Worm (Caenorhabditis elegans) whole organism, L2 larva: ENCODE data around the gene clh-1.

Experiments used
- C34F6.9 ChIP-seq: fragments of 150-350 bp; optimal IDR thresholded peaks from 2 replicates; lab custom pipeline; 2014; ENCODE audit warnings: missing biosample characterization, missing genetic modification characterization
- ceh-82 ChIP-seq: fragments of 150-350 bp; optimal IDR thresholded peaks from 2 replicates; lab custom pipeline; 2014; ENCODE audit warnings: missing biosample characterization, missing genetic modification characterization
- elt-1 ChIP-seq: fragments of 150-350 bp; optimal IDR thresholded peaks from 2 replicates; lab custom pipeline; 2014; ENCODE audit warnings: missing biosample characterization, missing genetic modification characterization
- fos-1 ChIP-seq: fragments of 150-350 bp; optimal IDR thresholded peaks from 2 replicates; lab custom pipeline; 2014; ENCODE audit warnings: missing biosample characterization, missing genetic modification characterization
- nhr-23 ChIP-seq: fragments of 150-350 bp; optimal IDR thresholded peaks from 2 replicates; lab custom pipeline; 2014; ENCODE audit warnings: missing biosample characterization, missing genetic modification reagents, missing genetic modification characterization
- nhr-25 ChIP-seq: fragments of 150-350 bp; sonication (generic microtip); optimal IDR thresholded peaks from 3 replicates; lab custom pipeline; 2014; ENCODE audit warnings: missing biosample characterization, missing genetic modification characterization
- peb-1 ChIP-seq: fragments of 150-350 bp; optimal IDR thresholded peaks from 2 replicates; lab custom pipeline; 2014; ENCODE audit warnings: missing biosample characterization, missing genetic modification characterization
- ztf-11 ChIP-seq: sonication (generic microtip); optimal IDR thresholded peaks from 2 replicates; lab custom pipeline; 2017; ENCODE audit warnings: missing biosample characterization, missing genetic modification characterization

DNA sequence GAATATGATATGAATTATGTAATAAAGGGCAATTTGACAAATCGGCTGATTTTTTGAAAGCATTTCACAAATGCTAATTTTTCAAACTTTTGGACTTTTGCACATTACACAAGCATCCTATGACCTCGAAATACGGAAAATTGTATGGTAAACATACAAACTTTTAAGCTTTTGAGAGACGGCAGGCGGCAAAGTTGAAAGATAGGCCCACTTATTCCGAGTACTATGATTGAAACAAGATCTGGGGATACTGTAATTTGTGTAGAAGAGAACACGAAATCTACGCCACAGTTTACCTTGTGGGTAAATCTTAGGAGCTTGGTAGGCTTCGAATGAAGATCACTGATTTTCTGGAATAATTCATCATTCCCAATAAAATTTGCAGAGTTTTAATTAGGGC lies 27.4 kb upstream of the clh-1 start, which contains the start of gene ZK930.6:
- TF ChIP-seq C34F6.9 (tag; lab: Kevin White, UChicago), result no peak
- TF ChIP-seq nhr-23 (tag; lab: Kevin White, UChicago), result no peak
- TF ChIP-seq ztf-11 (tag; lab: Kevin White, UChicago), result no peak
- TF ChIP-seq fos-1 (tag; lab: Kevin White, UChicago), result no peak
- TF ChIP-seq elt-1 (tag; lab: Kevin White, UChicago), result no peak
- TF ChIP-seq ceh-82, result no peak
- no peak for TF ChIP-seq peb-1
- no peak for TF ChIP-seq nhr-25 (tag; lab: Kevin White, UChicago)
